Worm (Caenorhabditis elegans) whole organism, early embryonic: Measurements from ENCODE around the gene slcr-46.2.
A peak's percentile ranks its signal among the peaks of the same experiment; 100 is the strongest.

Source experiments
- B0310.2 ChIP-seq: sonication (generic microtip); optimal IDR thresholded peaks from 2 replicates; lab custom pipeline; 2016; ENCODE audit warnings: mild to moderate bottlenecking, missing genetic modification characterization, missing compliant biosample characterization
- F13C5.2 ChIP-seq: sonication (generic microtip); optimal IDR thresholded peaks from 2 replicates; lab custom pipeline; 2017; ENCODE audit warnings: mild to moderate bottlenecking, missing genetic modification characterization, inconsistent platforms, missing compliant biosample characterization
- aly-1 ChIP-seq: sonication (generic microtip); optimal IDR thresholded peaks from 2 replicates; lab custom pipeline; 2016; ENCODE audit warnings: missing genetic modification characterization, missing compliant biosample characterization
- ama-1 ChIP-seq: fragments of 150-350 bp; optimal IDR thresholded peaks from 2 replicates; lab custom pipeline; 2014
- ceh-13 ChIP-seq: fragments of 200-800 bp; sonication (Bioruptor generic); optimal IDR thresholded peaks from 2 replicates; lab custom pipeline; 2018; ENCODE audit warnings: mild to moderate bottlenecking, missing genetic modification characterization, missing compliant biosample characterization
- ceh-36 ChIP-seq: sonication (generic microtip); optimal IDR thresholded peaks from 2 replicates; lab custom pipeline; 2016; ENCODE audit warnings: missing genetic modification characterization, inconsistent platforms, missing compliant biosample characterization
- ets-7 ChIP-seq: sonication (generic microtip); optimal IDR thresholded peaks from 2 replicates; lab custom pipeline; 2016; ENCODE audit warnings: missing genotype, missing genetic modification characterization, missing compliant biosample characterization
- flt-1 ChIP-seq: fragments of 200-800 bp; sonication (Bioruptor generic); IDR thresholded peaks from 2 replicates; pipeline ENCODE4 v1.3.6; 2022; ENCODE audit warnings: missing genetic modification characterization, missing compliant biosample characterization
- hmbx-1 ChIP-seq: sonication (generic microtip); optimal IDR thresholded peaks from 2 replicates; lab custom pipeline; 2016; ENCODE audit warnings: mild to moderate bottlenecking, missing genetic modification characterization, missing compliant biosample characterization
- hmg-4 ChIP-seq: fragments of 200-800 bp; sonication (Bioruptor generic); optimal IDR thresholded peaks from 2 replicates; lab custom pipeline; 2018; ENCODE audit warnings: mild to moderate bottlenecking, missing genetic modification characterization, missing compliant biosample characterization
- hnd-1 ChIP-seq: sonication (generic microtip); optimal IDR thresholded peaks from 2 replicates; lab custom pipeline; 2016; ENCODE audit warnings: missing genetic modification characterization, missing compliant biosample characterization
- pes-1 ChIP-seq: fragments of 200-800 bp; sonication (Bioruptor generic); IDR thresholded peaks from 2 replicates; pipeline ENCODE4 v1.3.6; 2022; ENCODE audit warnings: missing genetic modification reagents, missing genetic modification characterization, missing compliant biosample characterization
- scrt-1 ChIP-seq: fragments of 200-800 bp; sonication (Bioruptor generic); IDR thresholded peaks from 2 replicates; pipeline ENCODE4 v1.3.6; 2022; ENCODE audit warnings: missing genetic modification characterization, missing compliant biosample characterization
- sea-1 ChIP-seq: fragments of 200-800 bp; sonication (Bioruptor generic); conservative IDR thresholded peaks from 2 replicates; pipeline ENCODE4 v1.3.6; 2022; ENCODE audit warnings: missing genetic modification characterization, missing compliant biosample characterization
- tbx-11 ChIP-seq: fragments of 200-800 bp; sonication (Bioruptor generic); IDR thresholded peaks from 2 replicates; pipeline ENCODE4 v1.3.6; 2022; ENCODE audit warnings: missing genetic modification characterization, missing compliant biosample characterization
- tbx-37 ChIP-seq: fragments of 200-800 bp; sonication (Bioruptor generic); conservative IDR thresholded peaks from 2 replicates; pipeline ENCODE4 v1.3.6; 2022; ENCODE audit warnings: missing genetic modification reagents, missing genetic modification characterization, missing compliant biosample characterization
- tra-4 ChIP-seq: sonication (generic microtip); optimal IDR thresholded peaks from 2 replicates; lab custom pipeline; 2017; ENCODE audit warnings: missing genetic modification characterization, missing compliant biosample characterization

Gene slcr-46.2

DNA sequence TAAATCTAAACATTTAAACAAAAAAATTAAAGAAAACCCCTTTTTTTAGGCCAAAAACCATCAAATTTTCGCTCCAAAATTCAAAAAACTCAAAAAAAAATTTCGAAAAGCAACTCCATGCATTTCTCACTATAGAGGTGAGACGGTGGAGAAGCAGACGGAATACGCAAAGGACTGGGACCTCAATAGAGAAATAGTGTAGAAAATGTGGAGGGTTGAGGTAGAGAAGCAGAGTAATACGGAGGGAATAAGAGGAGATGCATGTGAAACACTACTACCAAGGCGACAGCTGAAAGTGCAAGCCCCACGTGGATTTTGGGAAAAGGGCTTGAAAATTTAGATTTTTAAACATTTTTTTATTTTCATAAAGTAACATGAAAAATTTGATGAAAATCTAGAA lies 1.3 kb upstream of the slcr-46.2 start:
- TF ChIP-seq B0310.2 (tag; lab: Kevin White, UChicago) (no peak), tbx-37 (no peak), ceh-36 (tag; lab: Kevin White, UChicago) (no peak), hmg-4 (no peak), pes-1 (no peak), hnd-1 (tag; lab: Kevin White, UChicago) (no peak), flt-1 (no peak), scrt-1 (GFP tag; lab: Robert Waterston, UW) (no peak), hmbx-1 (tag; lab: Kevin White, UChicago) (no peak), ets-7 (tag; lab: Kevin White, UChicago) (no peak), tra-4 (tag; lab: Kevin White, UChicago) (no peak), aly-1 (no peak), sea-1 (GFP tag; lab: Robert Waterston, UW) (no peak)

DNA sequence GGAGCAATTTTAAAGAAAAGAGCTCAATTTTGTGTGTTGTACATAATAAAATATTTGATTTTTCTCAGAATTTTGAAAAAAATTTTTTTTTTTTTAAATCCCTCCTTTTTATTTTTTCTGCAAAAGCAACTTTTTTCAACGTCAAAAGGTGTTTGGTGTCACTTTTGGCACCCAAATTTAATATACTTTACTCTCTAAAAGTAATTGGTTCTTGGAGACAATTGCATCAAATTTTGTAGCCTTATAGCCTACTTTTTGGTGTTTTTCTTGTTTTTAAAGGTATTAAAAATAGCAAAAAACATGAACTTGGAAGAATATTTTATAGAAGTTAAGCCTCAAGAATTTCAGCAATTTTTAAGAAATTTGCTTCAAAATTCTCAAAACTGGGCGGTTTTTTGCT lies 9.0 kb downstream of the slcr-46.2 start, which contains the start of gene srw-84:
TSS of gene srw-84 (plus strand) at position 301 of the 400 bp plus-strand sequence.
- no peak for TF ChIP-seq scrt-1 (GFP tag; lab: Robert Waterston, UW)
- TF ChIP-seq tra-4 (tag; lab: Kevin White, UChicago) = no peak
- no peak for TF ChIP-seq flt-1
- TF ChIP-seq hmbx-1 (tag; lab: Kevin White, UChicago) = no peak
- TF ChIP-seq sea-1 (GFP tag; lab: Robert Waterston, UW) = no peak
- no peak for TF ChIP-seq tbx-37
- no peak for TF ChIP-seq hnd-1 (tag; lab: Kevin White, UChicago)
- no peak for TF ChIP-seq tbx-11
- TF ChIP-seq B0310.2 (tag; lab: Kevin White, UChicago) = no peak
- TF ChIP-seq ceh-13 = no peak
- no peak for TF ChIP-seq hmg-4
- TF ChIP-seq ceh-36 (tag; lab: Kevin White, UChicago) = no peak
- TF ChIP-seq pes-1 = no peak
- no peak for TF ChIP-seq ama-1 (lab: Kevin White, UChicago)
- TF ChIP-seq ets-7 (tag; lab: Kevin White, UChicago) = no peak
- TF ChIP-seq aly-1 = no peak
- TF ChIP-seq F13C5.2 (tag; lab: Kevin White, UChicago) = no peak

DNA sequence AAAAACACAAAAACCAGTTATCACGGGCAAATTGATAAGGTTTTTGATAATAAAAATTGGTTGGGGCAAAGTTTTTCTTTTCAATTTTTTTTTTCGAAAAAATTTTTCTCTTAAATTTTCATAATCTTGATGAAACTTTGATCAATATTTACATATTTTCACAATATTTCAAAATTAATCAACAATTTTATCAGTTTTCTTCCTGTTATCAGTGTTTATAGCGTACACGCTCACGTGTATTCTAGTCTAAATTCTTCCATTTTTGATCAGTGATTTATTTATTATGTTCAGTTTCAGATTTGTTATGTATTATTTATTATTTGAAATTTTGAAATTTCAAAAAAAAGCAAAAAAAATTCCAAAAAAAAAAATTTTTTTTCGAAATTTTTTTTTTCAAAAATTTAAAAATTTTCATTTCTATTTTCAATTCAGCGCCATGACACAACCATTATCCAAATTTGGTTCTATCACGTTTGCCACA lies 12.9 kb downstream of the slcr-46.2 start, which contains the start of gene nceh-1:
TSS of gene nceh-1 (plus strand) at position 431 of the 481 bp plus-strand sequence.
- TF ChIP-seq tbx-37 = no peak
- TF ChIP-seq sea-1 (GFP tag; lab: Robert Waterston, UW) = no peak
- TF ChIP-seq pes-1 = no peak
- no peak for TF ChIP-seq tbx-11

DNA sequence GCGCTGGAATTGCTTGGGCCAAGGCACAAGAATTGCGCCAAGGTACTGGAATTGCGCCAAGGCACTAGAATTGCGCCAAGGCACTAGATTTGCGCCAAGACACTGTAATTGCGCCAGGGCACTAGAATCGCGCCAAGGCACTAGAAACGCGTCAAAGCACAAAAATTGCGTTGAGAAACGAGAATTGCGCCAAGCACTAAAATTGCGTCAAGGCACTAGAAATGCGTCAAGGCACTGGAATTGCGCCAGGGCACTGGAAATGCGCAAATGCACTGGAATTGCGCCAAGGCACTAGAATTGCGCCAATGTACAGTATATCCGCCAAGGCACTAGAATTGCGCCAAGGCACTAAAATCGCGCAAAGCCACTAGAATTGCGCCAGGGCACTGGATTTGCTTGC lies 18.2 kb downstream of the slcr-46.2 start:
- 0 out of 2 replicates have a peak, but pooled peaks have one; percentile 6 for TF ChIP-seq tbx-37
- no peak for TF ChIP-seq pes-1

DNA sequence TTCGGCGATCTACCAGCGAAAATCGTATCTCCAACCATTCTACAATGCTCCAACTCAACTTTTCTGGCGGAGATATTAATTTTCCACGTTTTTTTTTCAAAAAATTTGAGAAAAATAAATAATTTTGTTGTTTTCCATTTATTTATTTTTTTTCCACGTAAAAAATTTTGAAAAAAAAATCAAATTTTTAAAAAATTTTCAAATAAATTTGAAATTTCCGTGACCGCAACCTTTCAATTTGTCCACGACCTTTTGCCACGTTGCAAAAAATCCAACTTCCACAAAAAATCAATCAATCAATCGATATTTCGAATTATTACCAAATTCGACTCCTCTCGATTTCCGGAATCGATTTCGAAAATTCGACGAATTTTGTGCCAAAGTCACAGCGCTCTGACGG lies 18.7 kb downstream of the slcr-46.2 start, which contains the start of gene Y43F8A.2:
TSS of gene Y43F8A.2 (plus strand) at position 301 of the 400 bp plus-strand sequence.
- no peak for TF ChIP-seq pes-1
- TF ChIP-seq scrt-1 (GFP tag; lab: Robert Waterston, UW) = no peak
- TF ChIP-seq ceh-36 (tag; lab: Kevin White, UChicago) = no peak
- no peak for TF ChIP-seq flt-1
- no peak for TF ChIP-seq ama-1 (lab: Kevin White, UChicago)
- no peak for TF ChIP-seq B0310.2 (tag; lab: Kevin White, UChicago)
- TF ChIP-seq aly-1 = no peak
- TF ChIP-seq hnd-1 (tag; lab: Kevin White, UChicago) = no peak
- TF ChIP-seq tbx-37 = no peak
- no peak for TF ChIP-seq hmbx-1 (tag; lab: Kevin White, UChicago)
- no peak for TF ChIP-seq F13C5.2 (tag; lab: Kevin White, UChicago)
- TF ChIP-seq tbx-11 = no peak
- no peak for TF ChIP-seq ets-7 (tag; lab: Kevin White, UChicago)
- TF ChIP-seq sea-1 (GFP tag; lab: Robert Waterston, UW) = no peak
- no peak for TF ChIP-seq hmg-4
- TF ChIP-seq ceh-13 = no peak
- no peak for TF ChIP-seq tra-4 (tag; lab: Kevin White, UChicago)

DNA sequence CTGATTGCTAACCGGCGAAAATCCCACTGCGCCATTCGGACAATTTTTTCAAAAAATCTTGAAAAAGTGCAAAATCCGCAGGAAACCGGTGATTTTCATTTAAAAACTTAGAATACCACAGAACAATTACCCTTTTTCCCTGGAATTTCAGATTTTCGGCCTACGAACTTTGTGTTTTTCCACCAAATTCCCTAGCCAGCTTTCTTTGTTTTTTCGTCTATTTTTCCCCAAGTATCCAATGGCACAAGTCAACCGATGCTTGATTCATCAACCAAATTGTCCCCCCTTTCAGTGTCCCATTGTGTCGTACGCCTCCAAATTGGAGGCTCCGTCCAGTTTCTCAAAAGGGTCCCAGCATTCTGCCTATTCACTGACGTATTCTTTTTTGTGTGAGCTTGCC lies 19.7 kb downstream of the slcr-46.2 start, which contains the start of gene Y43F8A.1:
TSS of gene Y43F8A.1 (plus strand) at position 301 of the 400 bp plus-strand sequence.
- no peak for TF ChIP-seq ceh-13
- TF ChIP-seq tra-4 (tag; lab: Kevin White, UChicago) = no peak
- no peak for TF ChIP-seq B0310.2 (tag; lab: Kevin White, UChicago)
- TF ChIP-seq F13C5.2 (tag; lab: Kevin White, UChicago) = no peak
- no peak for TF ChIP-seq hmg-4
- no peak for TF ChIP-seq sea-1 (GFP tag; lab: Robert Waterston, UW)
- TF ChIP-seq tbx-37 = no peak

DNA sequence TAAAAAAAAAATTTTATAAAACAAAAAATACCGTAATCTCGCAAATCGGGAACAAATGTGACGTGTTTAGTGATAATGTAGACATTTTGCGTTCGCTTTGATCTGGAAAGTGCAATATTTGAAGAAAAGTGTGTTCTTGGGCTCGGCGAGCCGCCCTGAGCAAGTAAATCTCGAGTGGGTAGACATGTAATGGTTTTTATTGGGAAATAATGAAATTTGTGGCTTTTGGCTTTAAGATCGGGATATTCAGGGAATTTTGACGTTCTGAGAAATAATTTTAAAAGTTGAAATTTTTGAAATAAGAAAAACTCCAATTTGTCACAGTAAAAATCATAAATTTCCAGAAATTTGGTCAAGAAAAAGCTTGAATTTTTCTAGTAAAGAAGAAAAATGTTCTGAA lies 27.4 kb downstream of the slcr-46.2 start, which contains the start of gene C14B4.2:
TSS of gene C14B4.2 (minus strand) at position 101 of the 400 bp plus-strand sequence.
- TF ChIP-seq ets-7 (tag; lab: Kevin White, UChicago) = no peak
- TF ChIP-seq hnd-1 (tag; lab: Kevin White, UChicago) = no peak
- TF ChIP-seq sea-1 (GFP tag; lab: Robert Waterston, UW) = no peak
- TF ChIP-seq tra-4 (tag; lab: Kevin White, UChicago) = no peak
- no peak for TF ChIP-seq ceh-13
- no peak for TF ChIP-seq ceh-36 (tag; lab: Kevin White, UChicago)
- TF ChIP-seq tbx-11 = no peak
- TF ChIP-seq scrt-1 (GFP tag; lab: Robert Waterston, UW) = no peak
- TF ChIP-seq aly-1 = no peak
- no peak for TF ChIP-seq flt-1

DNA sequence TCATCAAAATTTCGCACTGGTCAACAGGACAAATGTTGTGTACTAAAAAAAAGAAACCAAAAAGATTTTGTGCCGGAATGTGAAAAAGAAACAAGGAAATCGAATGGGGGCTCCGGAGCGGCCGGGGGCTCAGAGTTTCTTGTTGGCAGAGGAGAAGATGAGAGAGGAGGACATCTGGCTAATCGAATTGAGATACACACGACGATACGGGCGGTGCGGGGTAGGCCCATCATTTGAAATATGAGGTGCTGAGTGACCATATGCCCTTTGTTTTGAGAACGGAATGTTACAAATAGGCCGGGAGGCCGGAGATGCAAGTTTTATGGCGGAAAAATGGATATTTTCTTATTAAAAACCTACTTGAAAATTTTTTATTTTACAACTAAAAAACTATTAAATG lies 31.9 kb downstream of the slcr-46.2 start:
- TF ChIP-seq tra-4 (tag; lab: Kevin White, UChicago) (no peak), F13C5.2 (tag; lab: Kevin White, UChicago) (no peak), scrt-1 (GFP tag; lab: Robert Waterston, UW) (no peak), sea-1 (GFP tag; lab: Robert Waterston, UW) (no peak), tbx-37 (no peak), ama-1 (lab: Kevin White, UChicago) (no peak), flt-1 (no peak), ets-7 (tag; lab: Kevin White, UChicago) (no peak), hmbx-1 (tag; lab: Kevin White, UChicago) (no peak), tbx-11 (no peak), aly-1 (no peak), B0310.2 (tag; lab: Kevin White, UChicago) (no peak), pes-1 (no peak), hmg-4 (no peak), ceh-13 (no peak), hnd-1 (tag; lab: Kevin White, UChicago) (no peak), ceh-36 (tag; lab: Kevin White, UChicago) (no peak)
